Fruit fly (Drosophila melanogaster): ENCODE results near the gene CG4080.
A peak's percentile ranks its signal among the peaks of the same experiment; 100 is the strongest.

Gene CG4080

dm6 chr3L:9370907-9371365, 28.1 kb downstream of the CG4080 start, which contains the start of gene Fdx1 (continued):
- TF ChIP-seq CG4730 (GFP tag; IDR thresholded peaks at IDR 0.05) (no peak), Dref (GFP tag; IDR thresholded peaks at IDR 0.05) (peak; percentile 66), bbx (GFP tag; IDR thresholded peaks at IDR 0.05; ENCODE audit: partially characterized antibody) (peak; percentile 48; the same call in 1 of the 2 replicates), Spps (tag; optimal IDR thresholded peaks at IDR 0.05) (peak; percentile 5), PHDP (tag; optimal IDR thresholded peaks at IDR 0.05) (peak; percentile 31), CG34224 (GFP tag; IDR thresholded peaks at IDR 0.05; ENCODE audit: partially characterized antibody) (peak; percentile 47; the same call in 2 of the 3 replicates), Bteb2 (GFP tag; optimal IDR thresholded peaks at IDR 0.05) (no peak), vfl (GFP tag; optimal IDR thresholded peaks at IDR 0.05) (no peak), Stat92E (GFP tag; optimal IDR thresholded peaks at IDR 0.05) (no peak), CG6765 (GFP tag; optimal IDR thresholded peaks at IDR 0.05) (no peak), Sin3A (optimal IDR thresholded peaks at IDR 0.05) (no peak), CG17829 (tag; optimal IDR thresholded peaks at IDR 0.05) (peak; percentile 21), dm (GFP tag; optimal IDR thresholded peaks at IDR 0.05) (no peak), E2f1 (GFP tag; IDR thresholded peaks at IDR 0.05) (0 out of 2 replicates have a peak, but pooled peaks have one; percentile 22), Lhr (GFP tag; optimal IDR thresholded peaks at IDR 0.05) (no peak), fd102C (GFP tag; optimal IDR thresholded peaks at IDR 0.05) (no peak), ham (GFP tag; IDR thresholded peaks at IDR 0.05) (no peak), nom (GFP tag; optimal IDR thresholded peaks at IDR 0.05) (no peak), odd (GFP tag; optimal IDR thresholded peaks at IDR 0.05) (no peak), CG10267 (tag; optimal IDR thresholded peaks at IDR 0.05) (peak; percentile 39), sc (optimal IDR thresholded peaks at IDR 0.05) (no peak), sc (GFP tag; optimal IDR thresholded peaks at IDR 0.05) (no peak), CG2875 (GFP tag; optimal IDR thresholded peaks at IDR 0.05) (no peak), CG8478 (optimal IDR thresholded peaks at IDR 0.05) (no peak), lmd (GFP tag; IDR thresholded peaks at IDR 0.05) (no peak; the same call in 1 of the 2 replicates), eve (GFP tag; optimal IDR thresholded peaks at IDR 0.05) (no peak), Oaz (GFP tag; IDR thresholded peaks at IDR 0.05) (0 out of 2 replicates have a peak, but pooled peaks have one; percentile 13), fd3F (GFP tag; optimal IDR thresholded peaks at IDR 0.05) (peak; percentile 16), CG34422 (GFP tag; IDR thresholded peaks at IDR 0.05) (peak; percentile 58; the same call in 1 of the 3 replicates), nerfin-1 (tag; optimal IDR thresholded peaks at IDR 0.05) (no peak), CG2202 (tag; optimal IDR thresholded peaks at IDR 0.05) (no peak), CG31365 (tag; optimal IDR thresholded peaks at IDR 0.05) (no peak), Hr51 (GFP tag; optimal IDR thresholded peaks at IDR 0.05) (peak in 1 of 2 experiments; percentile 51), insv (GFP tag; optimal IDR thresholded peaks at IDR 0.05) (no peak), CG4820 (GFP tag; optimal IDR thresholded peaks at IDR 0.05) (peak; percentile 34), Nf-YC (tag; optimal IDR thresholded peaks at IDR 0.05) (peak; percentile 52), CG14710 (tag; optimal IDR thresholded peaks at IDR 0.05) (peak; percentile 49), CG1529 (GFP tag; optimal IDR thresholded peaks at IDR 0.05) (no peak), CG3847 (GFP tag; IDR thresholded peaks at IDR 0.05) (peak; percentile 36), abd-A (tag; optimal IDR thresholded peaks at IDR 0.05) (no peak), mam (GFP tag; optimal IDR thresholded peaks at IDR 0.05) (peak; percentile 25), CG8924 (tag; optimal IDR thresholded peaks at IDR 0.05) (no peak), nau (GFP tag; optimal IDR thresholded peaks at IDR 0.05) (no peak), ATbp (GFP tag; optimal IDR thresholded peaks at IDR 0.05) (no peak), sob (GFP tag; IDR thresholded peaks at IDR 0.05) (0 out of 2 replicates have a peak, but pooled peaks have one; percentile 48), tgo (GFP tag; IDR thresholded peaks at IDR 0.05) (peak; percentile 28; the same call in 2 of the 3 replicates), Six4 (GFP tag; optimal IDR thresholded peaks at IDR 0.05) (peak; percentile 11), CG14441 (GFP tag; IDR thresholded peaks at IDR 0.05) (0 out of 2 replicates have a peak, but pooled peaks have one; percentile 29), CG30020 (tag; optimal IDR thresholded peaks at IDR 0.05) (no peak), Atf3 (GFP tag; optimal IDR thresholded peaks at IDR 0.05) (no peak), ems (GFP tag; optimal IDR thresholded peaks at IDR 0.05) (no peak)

Measured in whole organism, embryonic.